Fruit fly (Drosophila melanogaster): Measurements from ENCODE around the gene CG3473.
A peak's percentile ranks its signal among the peaks of the same experiment; 100 is the strongest.

The CG3473 gene

dm6 chr2L:14519251-14519650, 44.3 kb downstream of the CG3473 start (continued):
- no peak for TF ChIP-seq CG4360 (GFP tag; IDR thresholded peaks at IDR 0.05)
- no peak for TF ChIP-seq CG1233 (GFP tag; optimal IDR thresholded peaks at IDR 0.05)
- no peak for TF ChIP-seq run (tag; optimal IDR thresholded peaks at IDR 0.05)
- no peak for TF ChIP-seq abd-A (tag; optimal IDR thresholded peaks at IDR 0.05)
- no peak for TF ChIP-seq CG7786 (GFP tag; optimal IDR thresholded peaks at IDR 0.05)
- TF ChIP-seq CG34376 (GFP tag; optimal IDR thresholded peaks at IDR 0.05), result no peak
- no peak for TF ChIP-seq CG30020 (tag; optimal IDR thresholded peaks at IDR 0.05)
- no peak for TF ChIP-seq Lim3 (GFP tag; IDR thresholded peaks at IDR 0.05)
- TF ChIP-seq crol (GFP tag; IDR thresholded peaks at IDR 0.05), result no peak
- TF ChIP-seq insv (GFP tag; optimal IDR thresholded peaks at IDR 0.05), result no peak
- 0 out of 2 replicates have a peak, but pooled peaks have one; percentile 9 for TF ChIP-seq dati (GFP tag; IDR thresholded peaks at IDR 0.05)
- peak; percentile 1 for TF ChIP-seq CG6254 (GFP tag; optimal IDR thresholded peaks at IDR 0.05)
- TF ChIP-seq CG4820 (GFP tag; optimal IDR thresholded peaks at IDR 0.05), result peak; percentile 42
- TF ChIP-seq CG7556 (GFP tag; optimal IDR thresholded peaks at IDR 0.05), result peak; percentile 54
- TF ChIP-seq Dfd (GFP tag; optimal IDR thresholded peaks at IDR 0.05), result no peak
- no peak for TF ChIP-seq CG9817 (tag; optimal IDR thresholded peaks at IDR 0.05)
- 0 out of 2 replicates have a peak, but pooled peaks have one; percentile 40 for TF ChIP-seq seq (GFP tag; IDR thresholded peaks at IDR 0.05)
- no peak for TF ChIP-seq wor (GFP tag; IDR thresholded peaks at IDR 0.05)
- peak; percentile 7 for TF ChIP-seq CG11723 (GFP tag; optimal IDR thresholded peaks at IDR 0.05)
- peak; percentile 47 for TF ChIP-seq tin (GFP tag; optimal IDR thresholded peaks at IDR 0.05)
- TF ChIP-seq caup (GFP tag; optimal IDR thresholded peaks at IDR 0.05; ENCODE audit: severe bottlenecking), result no peak
- no peak for TF ChIP-seq Dbx (GFP tag; IDR thresholded peaks at IDR 0.05)
- TF ChIP-seq bab2 (GFP tag; optimal IDR thresholded peaks at IDR 0.05), result peak; percentile 49
- no peak for TF ChIP-seq CG6683 (GFP tag; optimal IDR thresholded peaks at IDR 0.05)
- TF ChIP-seq Ssrp (tag; optimal IDR thresholded peaks at IDR 0.05), result peak; percentile 51
- TF ChIP-seq zen (tag; optimal IDR thresholded peaks at IDR 0.05), result peak; percentile 34
- no peak for TF ChIP-seq CG30431 (GFP tag; optimal IDR thresholded peaks at IDR 0.05)
- TF ChIP-seq shn (GFP tag; optimal IDR thresholded peaks at IDR 0.05), result no peak
- TF ChIP-seq CG1603 (tag; optimal IDR thresholded peaks at IDR 0.05), result peak; percentile 37
- TF ChIP-seq Poxn (GFP tag; IDR thresholded peaks at IDR 0.05), result no peak
- TF ChIP-seq CG18619 (GFP tag; optimal IDR thresholded peaks at IDR 0.05), result peak; percentile 5
- TF ChIP-seq Mad (GFP tag; optimal IDR thresholded peaks at IDR 0.05), result no peak
- TF ChIP-seq lmd (GFP tag; IDR thresholded peaks at IDR 0.05), result peak; percentile 61; the same call in 1 of the 2 replicates
- peak; percentile 62 for TF ChIP-seq CG8388 (GFP tag; optimal IDR thresholded peaks at IDR 0.05)
- TF ChIP-seq ind (GFP tag; optimal IDR thresholded peaks at IDR 0.05), result peak; percentile 23
- peak; percentile 4 for TF ChIP-seq jing (GFP tag; optimal IDR thresholded peaks at IDR 0.05)
- TF ChIP-seq Xrp1 (GFP tag; IDR thresholded peaks at IDR 0.05), result peak; percentile 69
- no peak for TF ChIP-seq Adf1 (GFP tag; IDR thresholded peaks at IDR 0.05)
- no peak for TF ChIP-seq Camta (GFP tag; optimal IDR thresholded peaks at IDR 0.05)
- TF ChIP-seq CG31441 (GFP tag; IDR thresholded peaks at IDR 0.05), result peak; percentile 58
- no peak for TF ChIP-seq CG8089 (GFP tag; optimal IDR thresholded peaks at IDR 0.05)
- TF ChIP-seq Optix (GFP tag; IDR thresholded peaks at IDR 0.05), result no peak
- TF ChIP-seq Spps (tag; optimal IDR thresholded peaks at IDR 0.05), result no peak
- TF ChIP-seq Scr (GFP tag; IDR thresholded peaks at IDR 0.05; ENCODE audit: partially characterized antibody), result no peak
- TF ChIP-seq CG4404 (GFP tag; IDR thresholded peaks at IDR 0.05), result 0 out of 2 replicates have a peak, but pooled peaks have one; percentile 37
- no peak for TF ChIP-seq Ravus (GFP tag; IDR thresholded peaks at IDR 0.05)
- TF ChIP-seq Bdp1 (GFP tag; optimal IDR thresholded peaks at IDR 0.05), result no peak
- no peak for TF ChIP-seq CG1024 (GFP tag; IDR thresholded peaks at IDR 0.05)
- TF ChIP-seq HLH4C (GFP tag; IDR thresholded peaks at IDR 0.05; ENCODE audit: partially characterized antibody), result no peak
- TF ChIP-seq cwo (GFP tag; optimal IDR thresholded peaks at IDR 0.05), result no peak
- no peak for TF ChIP-seq HHEX (GFP tag; optimal IDR thresholded peaks at IDR 0.05)
- peak; percentile 28 for TF ChIP-seq NC2β (GFP tag; optimal IDR thresholded peaks at IDR 0.05)

All from whole organism, embryonic.